Worm (Caenorhabditis elegans) whole organism, L4 larva: Measurements from ENCODE around the gene AH9.3.

ENCODE experiments used
- F10B5.3 ChIP-seq: sonication (generic microtip); optimal IDR thresholded peaks from 2 replicates; lab custom pipeline; 2016; ENCODE audit warnings: mild to moderate bottlenecking, missing genetic modification characterization, missing compliant biosample characterization
- F26F4.8 ChIP-seq: fragments of 200-800 bp; sonication (Bioruptor generic); conservative IDR thresholded peaks from 2 replicates; pipeline ENCODE4 v1.3.6; 2022; ENCODE audit warnings: missing genetic modification characterization, missing compliant biosample characterization
- F37D6.2 ChIP-seq: sonication (generic microtip); optimal IDR thresholded peaks from 2 replicates; lab custom pipeline; 2016; ENCODE audit warnings: mild to moderate bottlenecking, missing genetic modification characterization, missing compliant biosample characterization
- Y105C5A.15 ChIP-seq: fragments of 200-800 bp; sonication (Bioruptor generic); IDR thresholded peaks from 2 replicates; pipeline ENCODE4 v1.3.6; 2022; ENCODE audit warnings: missing genetic modification characterization, missing compliant biosample characterization
- Y5F2A.4 ChIP-seq: fragments of 200-800 bp; sonication (Bioruptor generic); optimal IDR thresholded peaks from 2 replicates; lab custom pipeline; 2018; ENCODE audit warnings: mild to moderate bottlenecking, missing genetic modification characterization, missing compliant biosample characterization
- Y75B8A.6 ChIP-seq: fragments of 200-800 bp; sonication (Bioruptor generic); IDR thresholded peaks from 2 replicates; pipeline ENCODE4 v1.3.6; 2022; ENCODE audit warnings: missing genetic modification reagents, missing genetic modification characterization, missing compliant biosample characterization
- aha-1 ChIP-seq: fragments of 150-350 bp; peaks from one replicate; lab custom pipeline; 2014; ENCODE audit warnings: missing biosample characterization, missing genetic modification characterization
- arid-1 ChIP-seq: fragments of 200-800 bp; sonication (Bioruptor generic); conservative IDR thresholded peaks from 2 replicates; pipeline ENCODE4 v1.3.6; 2022; ENCODE audit warnings: missing genetic modification reagents, missing genetic modification characterization, missing compliant biosample characterization
- ceh-32 ChIP-seq: sonication (generic microtip); optimal IDR thresholded peaks from 2 replicates; lab custom pipeline; 2016; ENCODE audit warnings: mild to moderate bottlenecking, missing genetic modification characterization, missing compliant biosample characterization; ENCODE audit not compliant: poor library complexity
- ceh-62 ChIP-seq: sonication (generic microtip); optimal IDR thresholded peaks from 2 replicates; lab custom pipeline; 2017; ENCODE audit warnings: missing biosample characterization, missing genetic modification characterization
- ces-1 ChIP-seq: fragments of 150-350 bp; sonication (generic microtip); optimal IDR thresholded peaks from 4 replicates; lab custom pipeline; 2014; ENCODE audit warnings: missing biosample characterization, missing genetic modification reagents, missing genetic modification characterization
- ctbp-1 ChIP-seq: fragments of 200-800 bp; sonication (Bioruptor generic); IDR thresholded peaks from 2 replicates; pipeline ENCODE4 v1.3.6; 2022; ENCODE audit warnings: missing genetic modification reagents, missing genetic modification characterization, missing compliant biosample characterization
- daf-16 ChIP-seq, 3 experiments: sonication (generic microtip); optimal IDR thresholded peaks; 2 replicates each; lab custom pipeline; 2016 to 2017; ENCODE audit warnings: missing genetic modification characterization in 3 of 3, missing genetic modification reagents in 3 of 3, mild to moderate bottlenecking in 2 of 3, missing compliant biosample characterization in 2 of 3, missing biosample characterization in 1 of 3, moderate library complexity in 1 of 3
- daf-8 ChIP-seq: fragments of 200-800 bp; sonication (Bioruptor generic); IDR thresholded peaks from 2 replicates; pipeline ENCODE4 v1.3.6; 2022; ENCODE audit warnings: missing genetic modification characterization, missing compliant biosample characterization
- dpl-1 ChIP-seq: fragments of 150-350 bp; optimal IDR thresholded peaks from 2 replicates; lab custom pipeline; 2014; ENCODE audit warnings: missing biosample characterization, missing genetic modification reagents, missing genetic modification characterization
- dve-1 ChIP-seq: sonication (generic microtip); optimal IDR thresholded peaks from 2 replicates; lab custom pipeline; 2017; ENCODE audit warnings: antibody characterized with exemption, mild to moderate bottlenecking, missing genetic modification characterization, missing compliant biosample characterization; ENCODE audit not compliant: insufficient read depth
- fkh-10 ChIP-seq: fragments of 150-350 bp; optimal IDR thresholded peaks from 2 replicates; lab custom pipeline; 2014; ENCODE audit warnings: missing biosample characterization, missing genetic modification reagents, missing genetic modification characterization
- fos-1 ChIP-seq: fragments of 150-350 bp; optimal IDR thresholded peaks from 2 replicates; lab custom pipeline; 2014; ENCODE audit warnings: missing biosample characterization, missing genetic modification characterization
- gei-8 ChIP-seq: fragments of 200-800 bp; sonication (Bioruptor generic); optimal IDR thresholded peaks from 2 replicates; lab custom pipeline; 2018; ENCODE audit warnings: mild to moderate bottlenecking, missing genetic modification characterization, missing compliant biosample characterization
- hmg-1.1 ChIP-seq: fragments of 200-800 bp; sonication (Bioruptor generic); IDR thresholded peaks from 2 replicates; pipeline ENCODE4 v1.3.6; 2022; ENCODE audit warnings: missing genetic modification reagents, missing genetic modification characterization, missing compliant biosample characterization
- lim-7 ChIP-seq: fragments of 200-800 bp; sonication (Bioruptor generic); IDR thresholded peaks from 2 replicates; pipeline ENCODE4 v1.3.6; 2022; ENCODE audit warnings: missing genetic modification characterization, missing compliant biosample characterization
- lin-15B ChIP-seq: fragments of 150-350 bp; sonication (generic microtip); optimal IDR thresholded peaks from 3 replicates; lab custom pipeline; 2014; ENCODE audit warnings: missing biosample characterization, missing genetic modification characterization
- lin-39 ChIP-seq: fragments of 150-350 bp; optimal IDR thresholded peaks from 2 replicates; lab custom pipeline; 2014; ENCODE audit warnings: missing biosample characterization, missing genetic modification reagents, missing genetic modification characterization
- mdl-1 ChIP-seq, 2 experiments: fragments of 150-350 bp in 1 of 2; sonication (generic microtip) in 1 of 2; optimal IDR thresholded peaks; 2 replicates each; lab custom pipeline; 2014 to 2017; ENCODE audit warnings: missing biosample characterization in 2 of 2, missing genetic modification characterization in 2 of 2
- nhr-237 ChIP-seq: sonication (generic microtip); optimal IDR thresholded peaks from 2 replicates; lab custom pipeline; 2017; ENCODE audit warnings: missing biosample characterization, missing genetic modification characterization
- nhr-28 ChIP-seq: fragments of 150-350 bp; optimal IDR thresholded peaks from 2 replicates; lab custom pipeline; 2014; ENCODE audit warnings: missing biosample characterization, missing genetic modification characterization
- nhr-48 ChIP-seq: sonication (generic microtip); optimal IDR thresholded peaks from 2 replicates; lab custom pipeline; 2016; ENCODE audit warnings: mild to moderate bottlenecking, missing genetic modification characterization, missing compliant biosample characterization
- nhr-76 ChIP-seq: fragments of 150-350 bp; optimal IDR thresholded peaks from 2 replicates; lab custom pipeline; 2014; ENCODE audit warnings: missing biosample characterization, missing genetic modification characterization
- pqm-1 ChIP-seq: sonication (generic microtip); optimal IDR thresholded peaks from 2 replicates; lab custom pipeline; 2017; ENCODE audit warnings: missing biosample characterization, missing genetic modification characterization
- set-16 ChIP-seq: fragments of 200-800 bp; sonication (Bioruptor generic); IDR thresholded peaks from 2 replicates; pipeline ENCODE4 v1.3.6; 2022; ENCODE audit warnings: missing genetic modification reagents, missing genetic modification characterization, missing compliant biosample characterization
- snpc-4 ChIP-seq: fragments of 150-350 bp; optimal IDR thresholded peaks from 2 replicates; lab custom pipeline; 2014; ENCODE audit warnings: missing biosample characterization, missing genetic modification characterization
- unc-62 ChIP-seq, 3 experiments: fragments of 150-350 bp in 1 of 3; sonication (generic microtip); optimal IDR thresholded peaks in 2 of 3; peaks in 1 of 3; 1 replicate in 1 of 3; 2 replicates in 2 of 3; lab custom pipeline; 2014 to 2017; ENCODE audit warnings: missing biosample characterization in 3 of 3, missing genetic modification characterization in 3 of 3, missing genetic modification reagents in 3 of 3, missing genotype in 1 of 3
- vab-7 ChIP-seq: fragments of 200-800 bp; sonication (Bioruptor generic); IDR thresholded peaks from 2 replicates; pipeline ENCODE4 v1.3.6; 2022; ENCODE audit warnings: missing genetic modification reagents, missing genetic modification characterization, missing compliant biosample characterization
- zfp-2 ChIP-seq: sonication (generic microtip); optimal IDR thresholded peaks from 2 replicates; lab custom pipeline; 2016; ENCODE audit warnings: mild to moderate bottlenecking, missing genetic modification characterization, missing compliant biosample characterization
- zip-2 ChIP-seq: fragments of 150-350 bp; optimal IDR thresholded peaks from 2 replicates; lab custom pipeline; 2014; ENCODE audit warnings: missing biosample characterization, missing genetic modification characterization
- ztf-7 ChIP-seq: fragments of 150-350 bp; optimal IDR thresholded peaks from 2 replicates; lab custom pipeline; 2014; ENCODE audit warnings: missing biosample characterization, missing genetic modification characterization

AH9.3 gene

DNA sequence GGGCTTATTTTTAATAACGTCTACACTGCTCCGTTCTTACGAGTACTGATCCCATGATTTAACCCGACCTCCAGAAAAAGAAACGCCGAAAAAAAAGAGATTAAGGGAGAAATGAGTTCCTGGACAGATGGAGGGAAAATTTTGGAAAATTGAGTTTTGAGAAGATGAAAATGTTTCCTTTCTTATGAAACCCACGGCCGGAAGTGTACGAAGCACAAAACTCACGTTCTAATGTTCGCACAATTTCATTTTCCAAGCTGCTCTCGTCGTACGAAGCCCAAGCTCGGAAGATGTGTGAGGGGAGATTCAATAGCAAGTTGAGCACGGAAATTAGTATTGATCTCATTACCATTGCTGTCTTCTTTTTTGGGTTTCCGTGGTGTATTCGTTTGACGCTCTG lies 10.5 kb upstream of the AH9.3 start:
- TF ChIP-seq fos-1 (no peak), ces-1 (GFP tag; lab: Kevin White, UChicago) (peak; percentile 84), fkh-10 (GFP tag; lab: Kevin White, UChicago) (peak; percentile 29)

DNA sequence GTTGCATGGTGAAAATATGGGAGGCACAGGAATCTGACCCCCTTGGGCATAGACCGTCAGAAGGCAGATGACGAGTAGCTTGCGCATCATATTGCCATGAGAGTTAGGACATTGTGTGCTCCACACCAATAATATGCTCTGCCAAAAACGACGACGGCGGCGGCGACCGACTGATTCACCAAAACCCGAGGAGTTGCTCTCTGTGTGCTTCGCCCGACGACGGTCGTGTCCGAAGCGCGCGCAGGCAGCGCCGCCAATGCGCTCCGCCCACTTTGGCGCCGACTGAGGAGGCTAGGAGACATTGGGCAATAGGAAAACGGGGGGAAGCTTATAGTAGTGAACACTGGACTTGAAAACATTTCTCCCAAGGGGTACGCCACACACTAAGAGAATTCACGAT lies 7.1 kb upstream of the AH9.3 start, which contains the start of gene AH9.6:
AH9.6 (minus strand) TSS at position 183 of the 400 bp plus-strand sequence.
- TF ChIP-seq set-16: peak; percentile 92
- TF ChIP-seq F10B5.3 (tag; lab: Kevin White, UChicago): no peak
- TF ChIP-seq daf-8 (GFP tag; lab: Robert Waterston, UW): no peak
- TF ChIP-seq nhr-48 (tag; lab: Kevin White, UChicago): no peak
- no peak for TF ChIP-seq aha-1 (tag; lab: Kevin White, UChicago)
- TF ChIP-seq, all 104 proteins: peak for 1

DNA sequence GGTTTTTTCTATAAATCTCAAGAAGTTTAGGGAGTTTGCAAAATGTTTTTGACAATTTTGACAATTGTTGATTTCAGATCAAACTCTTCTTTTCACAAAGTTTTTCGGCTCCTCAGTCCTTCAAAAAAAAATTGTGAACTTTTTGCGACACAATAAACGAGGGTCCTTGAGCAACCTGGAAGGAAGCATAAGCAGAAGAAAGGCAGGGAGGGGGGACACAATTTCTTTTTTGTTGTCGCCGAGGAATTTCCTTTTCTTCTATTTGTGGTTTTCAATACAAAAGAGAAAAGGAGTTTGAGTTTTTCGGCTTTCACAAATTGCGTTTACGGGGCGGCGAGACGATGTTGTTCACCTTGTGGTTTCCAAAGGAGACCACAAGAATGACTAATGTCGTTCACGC lies 5.9 kb upstream of the AH9.3 start:
- TF ChIP-seq Y105C5A.15 (GFP tag; lab: Robert Waterston, UW) (no peak), fkh-10 (GFP tag; lab: Kevin White, UChicago) (peak; percentile 81), unc-62 (GFP tag; optimal IDR thresholded peaks at IDR 0.05 in 1 of 2; lab: Kevin White, UChicago) (peak in 1 of 2 experiments; percentile 31), unc-62 (tag; optimal IDR thresholded peaks at IDR 0.05; lab: Kevin White, UChicago) (no peak), Y5F2A.4 (GFP tag; lab: Kevin White, UChicago) (no peak)

ce11 chrX:2266366-2266765 lies 5.5 kb upstream of the AH9.3 start:
- TF ChIP-seq unc-62 (GFP tag; optimal IDR thresholded peaks at IDR 0.05 in 1 of 2; lab: Kevin White, UChicago) (peak in 1 of 2 experiments; percentile 79), unc-62 (tag; optimal IDR thresholded peaks at IDR 0.05; lab: Kevin White, UChicago) (no peak), nhr-76 (no peak)

DNA sequence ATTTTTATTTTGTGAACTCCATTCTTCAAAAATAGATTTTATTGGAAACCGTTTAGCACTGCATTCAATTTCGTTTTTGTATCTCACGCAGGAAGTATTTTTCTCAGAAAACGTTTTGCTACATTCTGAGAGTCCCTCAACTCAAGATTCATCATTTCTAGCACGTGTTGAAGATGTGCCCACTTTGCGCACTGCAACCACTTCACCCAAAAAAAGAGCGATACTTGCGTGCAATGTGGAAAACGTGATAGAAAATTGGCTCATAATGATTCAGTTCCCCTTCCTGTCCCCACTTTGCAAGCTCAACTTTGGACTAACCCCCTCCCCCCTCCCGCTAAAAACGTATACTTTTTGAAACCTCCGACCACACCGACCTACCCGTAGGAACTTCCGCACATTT lies 4.2 kb upstream of the AH9.3 start:
- TF ChIP-seq unc-62 (GFP tag; optimal IDR thresholded peaks at IDR 0.05 in 1 of 2; lab: Kevin White, UChicago) (no peak), unc-62 (tag; optimal IDR thresholded peaks at IDR 0.05; lab: Kevin White, UChicago) (no peak), nhr-237 (tag; lab: Kevin White, UChicago) (no peak), mdl-1 (tag; optimal IDR thresholded peaks at IDR 0.05; lab: Kevin White, UChicago) (peak in 1 of 2 experiments; percentile 3), ctbp-1 (GFP tag; lab: Robert Waterston, UW) (peak; percentile 50; the same call in 1 of the 2 replicates), F26F4.8 (GFP tag; lab: Robert Waterston, UW) (no peak), fkh-10 (GFP tag; lab: Kevin White, UChicago) (no peak), pqm-1 (no peak)

- TF ChIP-seq arid-1 (no peak), lin-39 (tag; lab: Kevin White, UChicago) (no peak), vab-7 (GFP tag; lab: Robert Waterston, UW) (no peak), Y105C5A.15 (GFP tag; lab: Robert Waterston, UW) (no peak), zfp-2 (tag; lab: Kevin White, UChicago) (no peak), ztf-7 (tag; lab: Kevin White, UChicago) (no peak), hmg-1.1 (GFP tag; lab: Robert Waterston, UW) (no peak), ceh-32 (tag; lab: Kevin White, UChicago) (no peak), dve-1 (peak; percentile 13), fkh-10 (GFP tag; lab: Kevin White, UChicago) (no peak), F37D6.2 (no peak), lim-7 (GFP tag; lab: Robert Waterston, UW) (no peak), zip-2 (tag; lab: Kevin White, UChicago) (no peak), nhr-28 (peak; percentile 4), Y75B8A.6 (no peak), ceh-62 (tag; lab: Kevin White, UChicago) (no peak), daf-16 (GFP tag; optimal IDR thresholded peaks at IDR 0.05; lab: Kevin White, UChicago) (no peak), daf-16 (tag; optimal IDR thresholded peaks at IDR 0.05; lab: Kevin White, UChicago) (peak; percentile 93), dpl-1 (GFP tag; lab: Kevin White, UChicago) (no peak), lin-15B (tag; lab: Kevin White, UChicago) (no peak), gei-8 (no peak), snpc-4 (tag; lab: Kevin White, UChicago) (no peak)
Observed at ce11 chrX:2262420-2262819, 1.5 kb upstream of the AH9.3 start.
